In genomic region chrV:3825190-3825589, ce11 we compare ENCODE assay signal across 3 worm cellular contexts.
TF ChIP-seq lines count a peak whose summit lies in the region.

No protein-coding gene starts in this region.

TF ChIP-seq in whole organism, L2 larva, 48 proteins besides CTCF, POLR2A, EP300 and RAD21:
- TF ChIP-seq ZK546.5 (tag; optimal IDR thresholded peaks at IDR 0.05; lab: Kevin White, UChicago): no peak
- TF ChIP-seq unc-55 (GFP tag; optimal IDR thresholded peaks at IDR 0.05; lab: Kevin White, UChicago): peak; percentile 35
- no peak for TF ChIP-seq nhr-77 (tag; optimal IDR thresholded peaks at IDR 0.05; lab: Kevin White, UChicago)
- TF ChIP-seq nhr-23 (tag; optimal IDR thresholded peaks at IDR 0.05; lab: Kevin White, UChicago): no peak
TF ChIP-seq in whole organism, L2 larva: peak in this region for 1.

TF ChIP-seq in whole organism, L3 larva, 47 proteins besides CTCF, POLR2A, EP300 and RAD21:
- peak; percentile 17 for TF ChIP-seq lin-39 (tag; optimal IDR thresholded peaks at IDR 0.05; lab: Kevin White, UChicago)
- no peak for TF ChIP-seq nhr-67 (tag; optimal IDR thresholded peaks at IDR 0.05; lab: Kevin White, UChicago)
- no peak for TF ChIP-seq nhr-12 (tag; optimal IDR thresholded peaks at IDR 0.05; lab: Kevin White, UChicago)
- no peak for TF ChIP-seq sea-2 (GFP tag; optimal IDR thresholded peaks at IDR 0.05; lab: Kevin White, UChicago)
- no peak for TF ChIP-seq unc-39 (tag; optimal IDR thresholded peaks at IDR 0.05; lab: Kevin White, UChicago)
- TF ChIP-seq skn-1 (tag; optimal IDR thresholded peaks at IDR 0.05; lab: Kevin White, UChicago): no peak
- no peak for TF ChIP-seq unc-62 (GFP tag; optimal IDR thresholded peaks at IDR 0.05; lab: Kevin White, UChicago)

TF ChIP-seq in whole organism, L4 larva, 104 proteins besides CTCF, POLR2A, EP300 and RAD21:
- peak; percentile 97 for TF ChIP-seq aha-1 (tag; lab: Kevin White, UChicago)
- no peak for TF ChIP-seq ceh-28 (tag; optimal IDR thresholded peaks at IDR 0.05; lab: Kevin White, UChicago)
